Worm (Caenorhabditis elegans) whole organism, L4 larva: ENCODE data around the gene C46A5.4.

Experiments used
- F10B5.3 ChIP-seq: sonication (generic microtip); optimal IDR thresholded peaks from 2 replicates; lab custom pipeline; 2016; ENCODE audit warnings: mild to moderate bottlenecking, missing genetic modification characterization, missing compliant biosample characterization
- R02D3.7 ChIP-seq: fragments of 150-350 bp; sonication (generic microtip); optimal IDR thresholded peaks from 3 replicates; lab custom pipeline; 2014; ENCODE audit warnings: missing biosample characterization, missing genetic modification characterization
- T20F7.1 ChIP-seq: fragments of 200-800 bp; sonication (Bioruptor generic); optimal IDR thresholded peaks from 2 replicates; lab custom pipeline; 2018; ENCODE audit warnings: mild to moderate bottlenecking, missing genetic modification characterization, missing compliant biosample characterization
- T26A8.4 ChIP-seq: fragments of 200-800 bp; sonication (Bioruptor generic); IDR thresholded peaks from 2 replicates; pipeline ENCODE4 v1.3.6; 2022; ENCODE audit warnings: missing genetic modification characterization, missing compliant biosample characterization
- aha-1 ChIP-seq: fragments of 150-350 bp; peaks from one replicate; lab custom pipeline; 2014; ENCODE audit warnings: missing biosample characterization, missing genetic modification characterization
- ama-1 ChIP-seq: fragments of 150-350 bp; optimal IDR thresholded peaks from 2 replicates; lab custom pipeline; 2014; ENCODE audit warnings: inconsistent platforms, mixed read lengths
- ceh-44 ChIP-seq: fragments of 200-800 bp; sonication (Bioruptor generic); IDR thresholded peaks from 2 replicates; pipeline ENCODE4 v1.3.6; 2022; ENCODE audit warnings: missing genetic modification reagents, missing genetic modification characterization, missing compliant biosample characterization
- ces-1 ChIP-seq: fragments of 150-350 bp; sonication (generic microtip); optimal IDR thresholded peaks from 4 replicates; lab custom pipeline; 2014; ENCODE audit warnings: missing biosample characterization, missing genetic modification reagents, missing genetic modification characterization
- cey-2 ChIP-seq: sonication (generic microtip); optimal IDR thresholded peaks from 3 replicates; lab custom pipeline; 2017; ENCODE audit warnings: missing genetic modification characterization, mild to moderate bottlenecking, missing compliant biosample characterization, antibody characterized with exemption, borderline replicate concordance; ENCODE audit not compliant: insufficient read depth
- dmd-6 ChIP-seq: fragments of 200-800 bp; sonication (Bioruptor generic); IDR thresholded peaks from 2 replicates; pipeline ENCODE4 v1.3.6; 2022; ENCODE audit warnings: missing genetic modification reagents, missing genetic modification characterization, missing compliant biosample characterization
- dmd-9 ChIP-seq: fragments of 200-800 bp; sonication (Bioruptor generic); IDR thresholded peaks from 2 replicates; pipeline ENCODE4 v1.3.6; 2022; ENCODE audit warnings: missing genetic modification reagents, missing genetic modification characterization, missing compliant biosample characterization
- egl-43 ChIP-seq: fragments of 200-800 bp; sonication (Bioruptor generic); IDR thresholded peaks from 2 replicates; pipeline ENCODE4 v1.3.6; 2022; ENCODE audit warnings: missing genetic modification reagents, missing genetic modification characterization, missing compliant biosample characterization
- fos-1 ChIP-seq: fragments of 150-350 bp; optimal IDR thresholded peaks from 2 replicates; lab custom pipeline; 2014; ENCODE audit warnings: missing biosample characterization, missing genetic modification characterization
- hif-1 ChIP-seq, 2 experiments: sonication (generic microtip); optimal IDR thresholded peaks; 2 replicates each; lab custom pipeline; 2016 to 2017; ENCODE audit warnings: missing compliant biosample characterization in 2 of 2, missing genetic modification characterization in 2 of 2, missing genetic modification reagents in 2 of 2, missing genotype in 2 of 2, mild to moderate bottlenecking in 1 of 2
- hlh-30 ChIP-seq: sonication (generic microtip); optimal IDR thresholded peaks from 2 replicates; lab custom pipeline; 2017; ENCODE audit warnings: antibody characterized with exemption, mild to moderate bottlenecking, missing genetic modification characterization, missing compliant biosample characterization; ENCODE audit not compliant: insufficient read depth
- jun-1 ChIP-seq: fragments of 150-350 bp; optimal IDR thresholded peaks from 2 replicates; lab custom pipeline; 2014; ENCODE audit warnings: missing biosample characterization, missing genetic modification reagents, missing genetic modification characterization
- lin-1 ChIP-seq: fragments of 200-800 bp; sonication (Bioruptor generic); IDR thresholded peaks from 2 replicates; pipeline ENCODE4 v1.3.6; 2022; ENCODE audit warnings: missing genetic modification reagents, missing genetic modification characterization, missing compliant biosample characterization
- lin-13 ChIP-seq: fragments of 150-350 bp; optimal IDR thresholded peaks from 2 replicates; lab custom pipeline; 2014; ENCODE audit warnings: missing biosample characterization, missing genetic modification reagents, missing genetic modification characterization
- lin-29 ChIP-seq: fragments of 200-800 bp; sonication (Bioruptor generic); IDR thresholded peaks from 2 replicates; pipeline ENCODE4 v1.3.6; 2022; ENCODE audit warnings: missing genetic modification reagents, missing genetic modification characterization, missing compliant biosample characterization
- lin-38 ChIP-seq: fragments of 200-800 bp; sonication (Bioruptor generic); IDR thresholded peaks from 2 replicates; pipeline ENCODE4 v1.3.6; 2022; ENCODE audit warnings: missing genetic modification reagents, missing genetic modification characterization, missing compliant biosample characterization
- lin-39 ChIP-seq: fragments of 150-350 bp; optimal IDR thresholded peaks from 2 replicates; lab custom pipeline; 2014; ENCODE audit warnings: missing biosample characterization, missing genetic modification reagents, missing genetic modification characterization
- lsy-2 ChIP-seq, 2 experiments: fragments of 150-350 bp in 1 of 2; sonication (generic microtip) in 1 of 2; optimal IDR thresholded peaks; 2 replicates each; lab custom pipeline; 2014 to 2017; ENCODE audit warnings: missing biosample characterization in 2 of 2, missing genetic modification characterization in 2 of 2
- mxl-3 ChIP-seq: fragments of 200-800 bp; sonication (Bioruptor generic); optimal IDR thresholded peaks from 2 replicates; lab custom pipeline; 2018; ENCODE audit warnings: mild to moderate bottlenecking, missing genetic modification characterization, missing compliant biosample characterization
- nhr-10 ChIP-seq: fragments of 150-350 bp; optimal IDR thresholded peaks from 2 replicates; lab custom pipeline; 2014; ENCODE audit warnings: missing biosample characterization, missing genetic modification characterization
- nhr-102 ChIP-seq: sonication (generic microtip); optimal IDR thresholded peaks from 2 replicates; lab custom pipeline; 2016; ENCODE audit warnings: mild to moderate bottlenecking, missing genetic modification characterization, moderate library complexity, missing compliant biosample characterization
- nhr-11 ChIP-seq: fragments of 150-350 bp; optimal IDR thresholded peaks from 2 replicates; lab custom pipeline; 2014; ENCODE audit warnings: missing biosample characterization, missing genetic modification characterization
- nhr-111 ChIP-seq: fragments of 200-800 bp; sonication (Bioruptor generic); optimal IDR thresholded peaks from 2 replicates; lab custom pipeline; 2018; ENCODE audit warnings: mild to moderate bottlenecking, missing genetic modification characterization, missing compliant biosample characterization
- nhr-237 ChIP-seq: sonication (generic microtip); optimal IDR thresholded peaks from 2 replicates; lab custom pipeline; 2017; ENCODE audit warnings: missing biosample characterization, missing genetic modification characterization
- nhr-25 ChIP-seq: sonication (generic microtip); optimal IDR thresholded peaks from 2 replicates; lab custom pipeline; 2017; ENCODE audit warnings: missing genetic modification characterization, mild to moderate bottlenecking, missing compliant biosample characterization, antibody characterized with exemption, moderate library complexity, borderline replicate concordance; ENCODE audit not compliant: insufficient read depth
- nhr-41 ChIP-seq: fragments of 200-800 bp; sonication (Bioruptor generic); IDR thresholded peaks from 2 replicates; pipeline ENCODE4 v1.3.6; 2022; ENCODE audit warnings: missing genetic modification reagents, missing genetic modification characterization, missing compliant biosample characterization
- pha-4 ChIP-seq, 2 experiments: fragments of 150-350 bp in 1 of 2; fragments of 200-800 bp in 1 of 2; sonication (Bioruptor generic) in 1 of 2; IDR thresholded peaks in 1 of 2; optimal IDR thresholded peaks in 1 of 2; 2 replicates each; pipeline versions ENCODE4 v1.3.6 to Lab custom; 2014 to 2022; ENCODE audit warnings: missing genetic modification characterization in 2 of 2, missing genetic modification reagents in 2 of 2, missing biosample characterization in 1 of 2, missing compliant biosample characterization in 1 of 2
- sdz-12 ChIP-seq: fragments of 200-800 bp; sonication (Bioruptor generic); optimal IDR thresholded peaks from 2 replicates; lab custom pipeline; 2018; ENCODE audit warnings: mild to moderate bottlenecking, missing genetic modification characterization, missing compliant biosample characterization
- snpc-1.2 ChIP-seq: fragments of 200-800 bp; sonication (Bioruptor generic); IDR thresholded peaks from 2 replicates; pipeline ENCODE4 v1.3.6; 2022; ENCODE audit warnings: missing genetic modification reagents, missing genetic modification characterization, missing compliant biosample characterization
- tag-97 ChIP-seq: fragments of 200-800 bp; sonication (Bioruptor generic); IDR thresholded peaks from 2 replicates; pipeline ENCODE4 v1.3.6; 2022; ENCODE audit warnings: missing genetic modification characterization, missing compliant biosample characterization
- unc-130 ChIP-seq: sonication (generic microtip); optimal IDR thresholded peaks from 2 replicates; lab custom pipeline; 2016; ENCODE audit warnings: missing genetic modification reagents, missing genetic modification characterization, missing compliant biosample characterization
- vab-7 ChIP-seq: fragments of 200-800 bp; sonication (Bioruptor generic); IDR thresholded peaks from 2 replicates; pipeline ENCODE4 v1.3.6; 2022; ENCODE audit warnings: missing genetic modification reagents, missing genetic modification characterization, missing compliant biosample characterization
- zfp-2 ChIP-seq: sonication (generic microtip); optimal IDR thresholded peaks from 2 replicates; lab custom pipeline; 2016; ENCODE audit warnings: mild to moderate bottlenecking, missing genetic modification characterization, missing compliant biosample characterization
- zip-2 ChIP-seq: fragments of 150-350 bp; optimal IDR thresholded peaks from 2 replicates; lab custom pipeline; 2014; ENCODE audit warnings: missing biosample characterization, missing genetic modification characterization

The C46A5.4 gene

DNA sequence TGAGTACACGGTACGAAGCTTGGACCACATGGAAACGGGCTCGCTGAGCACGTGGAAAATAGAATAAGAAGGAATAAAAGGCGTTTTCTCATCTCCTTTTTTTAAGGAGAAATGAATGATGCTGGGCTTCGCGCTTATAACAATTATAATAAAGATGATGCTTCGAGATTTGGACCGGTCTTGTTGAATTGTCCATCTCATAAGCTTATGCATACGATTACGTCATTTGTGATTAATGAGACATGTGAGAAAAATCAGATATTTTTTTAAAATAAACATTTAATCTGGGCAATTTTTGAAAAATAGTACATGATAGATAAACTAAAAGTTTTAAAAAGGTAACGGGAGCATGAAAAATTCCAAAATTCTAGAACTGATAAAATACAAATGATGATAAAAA, at the start of gene C46A5.4:
Gene C46A5.4 (minus strand): TSS at position 101 of the 400 bp plus-strand sequence.
- TF ChIP-seq nhr-41 (no peak), snpc-1.2 (GFP tag; lab: Robert Waterston, UW) (no peak), unc-130 (GFP tag; lab: Kevin White, UChicago) (no peak)

DNA sequence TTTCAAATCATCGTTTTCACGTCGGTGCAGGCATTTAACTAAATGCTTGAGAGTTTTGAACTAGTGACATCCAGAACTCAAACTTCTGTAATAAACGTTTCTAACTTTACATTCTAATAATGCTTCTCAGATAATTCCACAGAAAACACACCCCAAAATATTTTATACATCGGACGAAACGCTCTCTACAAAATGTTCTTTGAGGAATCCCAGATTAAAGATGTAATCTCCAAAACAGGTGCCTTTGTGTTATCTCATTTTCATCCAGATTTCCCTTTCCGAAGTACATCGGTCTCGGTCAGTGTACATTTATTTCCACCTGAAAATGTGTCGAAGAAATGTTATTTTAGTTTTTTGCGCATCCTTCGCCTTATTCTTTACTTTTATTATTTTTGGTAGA, 47.6 kb upstream of the C46A5.4 start, which contains the start of gene C33H5.2:
Gene C33H5.2 (plus strand): TSS at position 301 of the 400 bp plus-strand sequence.
- TF ChIP-seq sdz-12 (GFP tag; lab: Kevin White, UChicago) (no peak), lin-39 (tag; lab: Kevin White, UChicago) (no peak), ceh-44 (no peak), jun-1 (tag; lab: Kevin White, UChicago) (no peak), dmd-6 (no peak), dmd-9 (GFP tag; lab: Robert Waterston, UW) (no peak), hlh-30 (tag; lab: Kevin White, UChicago) (no peak), lin-38 (GFP tag; lab: Robert Waterston, UW) (no peak), hif-1 (tag; optimal IDR thresholded peaks at IDR 0.05; lab: Kevin White, UChicago) (no peak), lin-29 (GFP tag; lab: Robert Waterston, UW) (no peak), nhr-11 (tag; lab: Kevin White, UChicago) (no peak), lin-13 (GFP tag; lab: Kevin White, UChicago) (no peak), zip-2 (no peak), ama-1 (no peak), snpc-1.2 (GFP tag; lab: Robert Waterston, UW) (no peak), egl-43 (GFP tag; lab: Robert Waterston, UW) (no peak), lsy-2 (tag; optimal IDR thresholded peaks at IDR 0.05; lab: Kevin White, UChicago) (no peak), pha-4 (GFP tag; IDR thresholded peaks at IDR 0.05; lab: Robert Waterston, UW) (no peak), pha-4 (tag; optimal IDR thresholded peaks at IDR 0.05; lab: Kevin White, UChicago) (no peak), vab-7 (GFP tag; lab: Robert Waterston, UW) (no peak), nhr-25 (tag; lab: Kevin White, UChicago) (no peak)
- TF ChIP-seq, all 104 proteins: peak for 0

DNA sequence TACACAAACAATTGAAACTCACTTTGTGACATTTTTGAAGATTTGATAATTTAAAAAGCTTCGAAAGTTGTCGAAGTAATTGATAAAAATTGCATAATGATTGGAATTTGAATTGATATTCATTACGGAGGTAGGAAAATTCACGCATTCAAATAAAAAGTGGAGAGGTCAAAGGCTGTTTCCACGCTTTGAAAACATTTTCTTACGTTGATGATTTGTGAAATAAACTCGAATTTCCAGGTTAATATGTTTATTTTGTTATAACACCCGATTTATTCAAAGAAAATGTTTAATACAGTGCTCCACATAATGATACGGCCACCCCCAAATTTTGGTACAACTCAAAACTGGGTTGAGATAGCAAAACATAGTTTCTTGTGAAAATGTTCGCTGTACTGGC, 46.1 kb upstream of the C46A5.4 start, which contains the start of gene C33H5.16:
Gene C33H5.16 (minus strand): TSS at position 101 of the 400 bp plus-strand sequence.
- no peak for TF ChIP-seq nhr-237
- no peak for TF ChIP-seq ces-1 (GFP tag; lab: Kevin White, UChicago)
- TF ChIP-seq aha-1 = no peak
- TF ChIP-seq lin-1 = no peak
- no peak for TF ChIP-seq lsy-2 (tag; optimal IDR thresholded peaks at IDR 0.05; lab: Kevin White, UChicago)
- TF ChIP-seq hlh-30 (tag; lab: Kevin White, UChicago) = no peak
- TF ChIP-seq zfp-2 = no peak
- no peak for TF ChIP-seq pha-4 (GFP tag; IDR thresholded peaks at IDR 0.05; lab: Robert Waterston, UW)
- TF ChIP-seq pha-4 (tag; optimal IDR thresholded peaks at IDR 0.05; lab: Kevin White, UChicago) = no peak
- no peak for TF ChIP-seq T26A8.4 (GFP tag; lab: Robert Waterston, UW)
- no peak for TF ChIP-seq cey-2 (tag; lab: Kevin White, UChicago)
- no peak for TF ChIP-seq T20F7.1
- no peak for TF ChIP-seq F10B5.3 (tag; lab: Kevin White, UChicago)
- TF ChIP-seq mxl-3 (GFP tag; lab: Kevin White, UChicago) = no peak
- TF ChIP-seq nhr-102 = no peak
- no peak for TF ChIP-seq fos-1
- TF ChIP-seq nhr-10 (tag; lab: Kevin White, UChicago) = no peak
- no peak for TF ChIP-seq R02D3.7
- TF ChIP-seq tag-97 = no peak
- TF ChIP-seq vab-7 (GFP tag; lab: Robert Waterston, UW) = no peak
- TF ChIP-seq nhr-111 (GFP tag; lab: Kevin White, UChicago) = no peak
